Worm (Caenorhabditis elegans): Measurements from ENCODE around the gene K04G7.1.
"Not testable (repeated sequence)": the region's sequence is repeated elsewhere in the genome, so short reads cannot be mapped to it uniquely, and the experiment has no call there.

K04G7.1 gene

ce11 chrIII:7120477-7120876, 42.0 kb upstream of the K04G7.1 start (continued):
- TF ChIP-seq vab-15 (tag; optimal IDR thresholded peaks at IDR 0.05) (no peak), ama-1 (optimal IDR thresholded peaks at IDR 0.05) (no peak), egl-27 (tag; optimal IDR thresholded peaks at IDR 0.05) (no peak), skn-1 (tag; optimal IDR thresholded peaks at IDR 0.05) (no peak), blmp-1 (tag; optimal IDR thresholded peaks at IDR 0.05) (peak; percentile 41), nhr-19 (GFP tag; conservative IDR thresholded peaks at IDR 0.05) (peak; percentile 98)

ce11 chrIII:7122860-7123259, 39.7 kb upstream of the K04G7.1 start, which contains the start of the genes B0280.9 and rpia-1:
B0280.9 (minus strand) TSS chrIII:7122895.
rpia-1 (plus strand) TSS chrIII:7123128.
- peak; percentile 90 to 97 for TF ChIP-seq lsy-2 (tag; optimal IDR thresholded peaks at IDR 0.05)
- peak; percentile 37 to 71 for TF ChIP-seq lin-35 (GFP tag; optimal IDR thresholded peaks at IDR 0.05)
- TF ChIP-seq lin-14 (GFP tag; optimal IDR thresholded peaks at IDR 0.05) = peak; percentile 37
- peak; percentile 36 to 62 for TF ChIP-seq efl-1 (optimal IDR thresholded peaks at IDR 0.05)
- peak; percentile 52 to 89 for TF ChIP-seq efl-1 (GFP tag; optimal IDR thresholded peaks at IDR 0.05 in 1 of 2)
- TF ChIP-seq snu-23 (GFP tag; optimal IDR thresholded peaks at IDR 0.05) = peak; percentile 43
- peak; percentile 47 for TF ChIP-seq elt-2 (tag; optimal IDR thresholded peaks at IDR 0.05)
- TF ChIP-seq dpl-1 (GFP tag; optimal IDR thresholded peaks at IDR 0.05) = peak in 2 of 3 experiments; percentile 32 to 48
- TF ChIP-seq aha-1 (tag; optimal IDR thresholded peaks at IDR 0.05) = no peak
- peak; percentile 1 for TF ChIP-seq blmp-1 (tag; optimal IDR thresholded peaks at IDR 0.05)
- peak; percentile 21 for TF ChIP-seq C16A3.4 (tag; optimal IDR thresholded peaks at IDR 0.05)
- TF ChIP-seq vab-15 (tag; optimal IDR thresholded peaks at IDR 0.05) = no peak
- TF ChIP-seq egl-13 (tag; optimal IDR thresholded peaks at IDR 0.05) = no peak
- peak in 1 of 3 experiments; percentile 27 for TF ChIP-seq ceh-82 (tag; optimal IDR thresholded peaks at IDR 0.05)
- peak; percentile 22 for TF ChIP-seq nhr-71 (tag; optimal IDR thresholded peaks at IDR 0.05)
- TF ChIP-seq nhr-19 (GFP tag; conservative IDR thresholded peaks at IDR 0.05) = peak; percentile 48; the same call in 1 of the 2 replicates
- TF ChIP-seq pax-3 (tag; optimal IDR thresholded peaks at IDR 0.05) = no peak
- TF ChIP-seq F16B12.6 (tag; optimal IDR thresholded peaks at IDR 0.05) = peak; percentile 90
- TF ChIP-seq rnt-1 (tag; optimal IDR thresholded peaks at IDR 0.05) = peak; percentile 10
- no peak for TF ChIP-seq ces-1 (GFP tag; optimal IDR thresholded peaks at IDR 0.05)

- no peak for TF ChIP-seq aly-2 (tag; optimal IDR thresholded peaks at IDR 0.05)
Observed at ce11 chrIII:7124364-7124763, 38.1 kb upstream of the K04G7.1 start, which contains the start of gene B0280.2. B0280.2 (plus strand) TSS chrIII:7124664.

ce11 chrIII:7128601-7129000, 33.9 kb upstream of the K04G7.1 start, which contains the start of gene viro-2:
viro-2 (plus strand) TSS chrIII:7128901.
- not testable (repeated sequence) for TF ChIP-seq tbx-2 (tag; optimal IDR thresholded peaks at IDR 0.05); nhr-11 (tag; optimal IDR thresholded peaks at IDR 0.05); fkh-10 (GFP tag; optimal IDR thresholded peaks at IDR 0.05)

DNA sequence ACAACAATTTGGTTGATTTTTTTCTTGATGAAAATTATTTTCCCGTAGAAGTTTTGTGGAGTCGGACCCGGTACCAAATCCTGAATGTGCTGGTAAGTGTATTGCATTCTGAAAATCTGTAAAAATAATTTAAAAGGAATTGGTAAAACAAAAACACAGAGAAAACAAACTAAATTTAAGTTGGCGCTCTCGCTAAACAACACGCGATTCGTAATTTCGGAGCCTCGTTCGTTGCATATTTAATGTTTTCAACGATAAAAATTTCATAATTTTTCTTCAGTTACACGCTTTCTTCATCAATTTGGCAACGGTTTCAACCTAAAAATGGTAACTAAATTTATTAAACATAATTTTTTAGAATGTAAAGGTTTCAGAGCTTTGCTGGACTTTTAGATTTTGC, 29.0 kb upstream of the K04G7.1 start, which contains the start of the genes pot-1 and ggtb-1:
Gene pot-1, minus strand, starts transcription at position 120 of the 400 bp plus-strand sequence.
Gene ggtb-1, plus strand, starts transcription at position 208 of the 400 bp plus-strand sequence.
- TF ChIP-seq ces-1 (GFP tag; optimal IDR thresholded peaks at IDR 0.05) (no peak), skn-1 (tag; optimal IDR thresholded peaks at IDR 0.05) (peak; percentile 21), unc-86 (tag; optimal IDR thresholded peaks at IDR 0.05) (no peak), ztf-4 (tag; optimal IDR thresholded peaks at IDR 0.05) (no peak), tlp-1 (tag; optimal IDR thresholded peaks at IDR 0.05) (no peak), elt-2 (tag; optimal IDR thresholded peaks at IDR 0.05) (no peak), nhr-76 (tag; optimal IDR thresholded peaks at IDR 0.05) (no peak), efl-3 (GFP tag; optimal IDR thresholded peaks at IDR 0.05) (no peak), elt-3 (tag; optimal IDR thresholded peaks at IDR 0.05) (no peak), nhr-71 (tag; optimal IDR thresholded peaks at IDR 0.05) (no peak), vab-15 (tag; optimal IDR thresholded peaks at IDR 0.05) (no peak), tbx-2 (tag; optimal IDR thresholded peaks at IDR 0.05) (peak; percentile 9), efl-1 (optimal IDR thresholded peaks at IDR 0.05) (peak; percentile 2 to 67), efl-1 (GFP tag; optimal IDR thresholded peaks at IDR 0.05 in 1 of 2) (peak; percentile 75 to 97), mab-9 (GFP tag; IDR thresholded peaks at IDR 0.05) (no peak), blmp-1 (tag; optimal IDR thresholded peaks at IDR 0.05) (peak; percentile 19), lin-35 (GFP tag; optimal IDR thresholded peaks at IDR 0.05) (peak; percentile 18 to 74), ceh-82 (tag; optimal IDR thresholded peaks at IDR 0.05) (peak in 1 of 3 experiments; percentile 4), snu-23 (GFP tag; optimal IDR thresholded peaks at IDR 0.05) (peak; percentile 34), zip-4 (GFP tag; optimal IDR thresholded peaks at IDR 0.05) (no peak), dpl-1 (GFP tag; optimal IDR thresholded peaks at IDR 0.05) (peak; percentile 58 to 79 (median 66)), C16A3.4 (tag; optimal IDR thresholded peaks at IDR 0.05) (no peak), lin-13 (GFP tag; optimal IDR thresholded peaks at IDR 0.05) (no peak), rnt-1 (tag; optimal IDR thresholded peaks at IDR 0.05) (no peak), nhr-84 (tag; optimal IDR thresholded peaks at IDR 0.05) (no peak), sptf-1 (tag; optimal IDR thresholded peaks at IDR 0.05) (no peak), unc-98 (GFP tag; IDR thresholded peaks at IDR 0.05) (no peak), ceh-8 (GFP tag; optimal IDR thresholded peaks at IDR 0.05) (no peak), fkh-8 (tag; optimal IDR thresholded peaks at IDR 0.05) (no peak), lsy-2 (tag; optimal IDR thresholded peaks at IDR 0.05) (peak in 1 of 2 experiments; percentile 62), nhr-11 (tag; optimal IDR thresholded peaks at IDR 0.05) (no peak), grh-1 (GFP tag; IDR thresholded peaks at IDR 0.05) (no peak)

Measured in whole organism, L1 larva.